Worm (Caenorhabditis elegans) whole organism, L4/young adult: ENCODE data around the gene rnh-1.0.

Experiments used
- W03F9.2 ChIP-seq: fragments of 150-350 bp; optimal IDR thresholded peaks from 2 replicates; lab custom pipeline; 2014; ENCODE audit warnings: missing biosample characterization, missing genetic modification characterization
- dao-5 ChIP-seq: sonication (generic microtip); optimal IDR thresholded peaks from 2 replicates; lab custom pipeline; 2016; ENCODE audit warnings: missing genotype, missing genetic modification characterization, moderate library complexity, missing compliant biosample characterization
- him-1 ChIP-seq: sonication (generic microtip); optimal IDR thresholded peaks from 2 replicates; lab custom pipeline; 2016; ENCODE audit warnings: missing genotype, missing genetic modification reagents, missing genetic modification characterization, missing compliant biosample characterization

rnh-1.0 gene

ce11 chrII:5003660-5004059 is 8.5 kb downstream of the rnh-1.0 start, which contains the start of gene F59A6.10:
Gene F59A6.10, plus strand, starts transcription at chrII:5003960.
- TF ChIP-seq dao-5 (tag; lab: Kevin White, UChicago), result no peak
- no peak for TF ChIP-seq him-1 (tag; lab: Kevin White, UChicago)
- no peak for TF ChIP-seq W03F9.2

- TF ChIP-seq dao-5 (tag; lab: Kevin White, UChicago) (no peak), W03F9.2 (no peak), him-1 (tag; lab: Kevin White, UChicago) (no peak)
Measured at ce11 chrII:5004781-5005180, 9.7 kb downstream of the rnh-1.0 start, which contains the start of gene F59A6.4. Gene F59A6.4, plus strand, starts transcription at chrII:5005081.

ce11 chrII:5008033-5008432 is 12.9 kb downstream of the rnh-1.0 start, which contains the start of gene F59A6.3:
Gene F59A6.3, plus strand, starts transcription at chrII:5008333.
- no peak for TF ChIP-seq W03F9.2
- TF ChIP-seq him-1 (tag; lab: Kevin White, UChicago), result no peak
- no peak for TF ChIP-seq dao-5 (tag; lab: Kevin White, UChicago)

- TF ChIP-seq W03F9.2, result no peak
- no peak for TF ChIP-seq dao-5 (tag; lab: Kevin White, UChicago)
- TF ChIP-seq him-1 (tag; lab: Kevin White, UChicago), result no peak
Measured at ce11 chrII:5011978-5012377, 16.9 kb downstream of the rnh-1.0 start, which contains the start of gene F59A6.12. Gene F59A6.12, minus strand, starts transcription at chrII:5012078.

- TF ChIP-seq dao-5 (tag; lab: Kevin White, UChicago), result no peak
- TF ChIP-seq W03F9.2, result no peak
- TF ChIP-seq him-1 (tag; lab: Kevin White, UChicago), result no peak
Measured at ce11 chrII:5014399-5014798, 19.3 kb downstream of the rnh-1.0 start, which contains the start of gene F59A6.2. Gene F59A6.2, plus strand, starts transcription at chrII:5014699.

ce11 chrII:5016144-5016543 is 21.0 kb downstream of the rnh-1.0 start:
- TF ChIP-seq him-1 (tag; lab: Kevin White, UChicago) (no peak), W03F9.2 (no peak), dao-5 (tag; lab: Kevin White, UChicago) (no peak)

- peak; percentile 12 for TF ChIP-seq him-1 (tag; lab: Kevin White, UChicago)
- peak; percentile 45 for TF ChIP-seq W03F9.2
- no peak for TF ChIP-seq dao-5 (tag; lab: Kevin White, UChicago)
Measured at ce11 chrII:5016977-5017585, 22.0 kb downstream of the rnh-1.0 start.

- TF ChIP-seq him-1 (tag; lab: Kevin White, UChicago) (no peak), dao-5 (tag; lab: Kevin White, UChicago) (no peak), W03F9.2 (no peak)
Measured at ce11 chrII:5018578-5018977, 23.5 kb downstream of the rnh-1.0 start.

ce11 chrII:5019389-5020108 is 24.4 kb downstream of the rnh-1.0 start:
- no peak for TF ChIP-seq him-1 (tag; lab: Kevin White, UChicago)
- TF ChIP-seq W03F9.2, result no peak
- TF ChIP-seq dao-5 (tag; lab: Kevin White, UChicago), result no peak

- TF ChIP-seq him-1 (tag; lab: Kevin White, UChicago) (no peak), dao-5 (tag; lab: Kevin White, UChicago) (no peak), W03F9.2 (no peak)
Measured at ce11 chrII:5020513-5021081, 25.5 kb downstream of the rnh-1.0 start.

ce11 chrII:5021518-5021917 is 26.4 kb downstream of the rnh-1.0 start:
- TF ChIP-seq him-1 (tag; lab: Kevin White, UChicago), result no peak
- no peak for TF ChIP-seq dao-5 (tag; lab: Kevin White, UChicago)
- TF ChIP-seq W03F9.2, result no peak

ce11 chrII:5022381-5022855 is 27.3 kb downstream of the rnh-1.0 start, which contains the start of the genes nsy-1 and F59A6.13:
Gene nsy-1, plus strand, starts transcription at chrII:5022757.
Gene F59A6.13, plus strand, starts transcription at chrII:5022805.
- TF ChIP-seq dao-5 (tag; lab: Kevin White, UChicago) (no peak), him-1 (tag; lab: Kevin White, UChicago) (no peak), W03F9.2 (no peak)

- TF ChIP-seq W03F9.2 (no peak), him-1 (tag; lab: Kevin White, UChicago) (no peak), dao-5 (tag; lab: Kevin White, UChicago) (no peak)
Measured at ce11 chrII:5027952-5028351, 32.8 kb downstream of the rnh-1.0 start.

ce11 chrII:5031612-5032011 is 36.5 kb downstream of the rnh-1.0 start, which contains the start of gene wdr-83:
Gene wdr-83, minus strand, starts transcription at chrII:5031712.
- TF ChIP-seq him-1 (tag; lab: Kevin White, UChicago), result no peak
- TF ChIP-seq dao-5 (tag; lab: Kevin White, UChicago), result no peak
- no peak for TF ChIP-seq W03F9.2
